Fruit fly (Drosophila melanogaster) S2 (cell line): ENCODE measurements around the gene CG3078.

ENCODE experiments used
- CG8478 ChIP-seq: fragments of >200 bp; optimal IDR thresholded peaks from 2 replicates; lab custom pipeline; 2018
- CTCF ChIP-seq, 2 experiments: fragments of >200 bp; optimal IDR thresholded peaks; 2 replicates each; lab custom pipeline; 2018

DNA sequence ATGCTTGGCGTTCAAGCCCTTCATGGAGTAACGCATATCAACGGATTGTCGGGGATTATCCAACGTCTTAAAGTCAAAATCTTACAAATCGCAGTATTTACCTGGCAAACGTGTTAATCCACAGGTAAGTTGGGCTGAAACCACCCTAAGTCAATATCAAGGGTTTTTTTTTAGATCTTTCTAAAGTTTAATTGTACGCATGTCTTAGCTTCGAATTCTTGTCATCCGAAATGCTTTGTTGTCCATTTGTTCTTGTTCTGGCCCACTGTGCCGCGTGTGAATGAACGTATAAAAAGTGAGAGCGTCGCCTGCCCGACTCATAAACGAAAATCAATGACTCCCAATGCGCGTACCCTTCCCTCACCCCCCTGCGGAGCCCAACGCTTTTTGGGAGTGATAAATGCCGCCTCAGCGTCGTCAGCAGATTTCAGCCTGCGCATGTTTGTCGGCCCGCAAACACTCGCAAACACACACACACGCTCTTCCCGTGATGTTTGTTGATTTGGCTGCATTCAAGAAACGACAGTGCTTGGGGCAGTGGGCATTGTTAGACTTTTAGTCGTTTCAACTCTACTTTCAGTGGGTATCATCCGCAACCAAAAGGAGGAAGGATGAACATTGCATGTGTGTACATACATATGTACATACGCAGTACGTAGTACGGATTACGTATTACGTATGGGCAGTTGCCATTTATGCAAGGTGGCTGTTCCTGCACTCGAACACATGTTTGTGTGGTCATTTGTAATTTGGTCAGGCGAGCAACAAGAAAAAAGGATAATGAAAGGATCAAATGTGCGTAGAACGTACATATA lies 36.8 kb upstream of the CG3078 start:
- TF ChIP-seq CTCF (optimal IDR thresholded peaks at IDR 0.05; lab: Kevin White, UChicago) (no peak), CG8478 (lab: Kevin White, UChicago) (no peak)
